Fruit fly (Drosophila melanogaster) whole organism, pupa: ENCODE results near the gene TTLL1B.
A peak's percentile ranks its signal among the peaks of the same experiment; 100 is the strongest.

Experiments
- CG10348 ChIP-seq: fragments of 200-800 bp; sonication (Bioruptor generic); IDR thresholded peaks from 2 replicates; pipeline ENCODE4 v1.3.6; 2022; ENCODE audit warnings: missing biosample characterization, missing genetic modification characterization
- CG12605 ChIP-seq: fragments of 200-800 bp; sonication (Bioruptor generic); IDR thresholded peaks from 2 replicates; pipeline ENCODE4 v1.3.6; 2022; ENCODE audit warnings: missing biosample characterization, missing genetic modification characterization
- CG13204 ChIP-seq: fragments of 200-800 bp; sonication (Bioruptor generic); optimal IDR thresholded peaks from 2 replicates; lab custom pipeline; 2018; ENCODE audit warnings: missing biosample characterization, mild to moderate bottlenecking, missing genetic modification characterization, moderate library complexity
- CG14655 ChIP-seq: fragments of 200-800 bp; sonication (Bioruptor generic); optimal IDR thresholded peaks from 3 replicates; lab custom pipeline; 2017; ENCODE audit warnings: mild to moderate bottlenecking, missing biosample characterization, missing genetic modification reagents, missing genetic modification characterization
- CG15710 ChIP-seq: fragments of 200-800 bp; sonication (Bioruptor generic); optimal IDR thresholded peaks from 2 replicates; lab custom pipeline; 2018; ENCODE audit warnings: missing biosample characterization, mild to moderate bottlenecking, missing genetic modification characterization, moderate library complexity
- CG17806 ChIP-seq: fragments of 200-800 bp; sonication (Bioruptor generic); optimal IDR thresholded peaks from 2 replicates; lab custom pipeline; 2018; ENCODE audit warnings: missing biosample characterization, mild to moderate bottlenecking, missing genetic modification characterization, moderate library complexity
- CG32121 ChIP-seq: fragments of 200-800 bp; sonication (Bioruptor generic); IDR thresholded peaks from 2 replicates; pipeline ENCODE4 v1.3.6; 2022; ENCODE audit warnings: missing biosample characterization, missing genetic modification characterization
- CG34367 ChIP-seq: fragments of 200-800 bp; sonication (Bioruptor generic); optimal IDR thresholded peaks from 2 replicates; lab custom pipeline; 2018; ENCODE audit warnings: missing biosample characterization, mild to moderate bottlenecking, missing genetic modification characterization
- CG4496 ChIP-seq: fragments of 200-800 bp; sonication (Bioruptor generic); IDR thresholded peaks from 3 replicates; pipeline ENCODE4 v1.3.6; 2022; ENCODE audit warnings: missing biosample characterization, missing genetic modification characterization
- CG8159 ChIP-seq: fragments of 200-800 bp; sonication (Bioruptor generic); optimal IDR thresholded peaks from 3 replicates; lab custom pipeline; 2018; ENCODE audit warnings: missing biosample characterization, mild to moderate bottlenecking, missing genetic modification characterization, moderate library complexity
- CG8301 ChIP-seq: fragments of 200-800 bp; sonication (Bioruptor generic); optimal IDR thresholded peaks from 2 replicates; lab custom pipeline; 2018; ENCODE audit warnings: missing biosample characterization, mild to moderate bottlenecking, missing genetic modification characterization
- CG9948 ChIP-seq: fragments of 200-800 bp; sonication (Bioruptor generic); optimal IDR thresholded peaks from 2 replicates; lab custom pipeline; 2018; ENCODE audit warnings: missing biosample characterization, mild to moderate bottlenecking, missing genetic modification characterization, moderate library complexity
- D1 ChIP-seq: fragments of 200-800 bp; sonication (Bioruptor generic); optimal IDR thresholded peaks from 2 replicates; lab custom pipeline; 2018; ENCODE audit warnings: missing biosample characterization, mild to moderate bottlenecking, missing genetic modification characterization, moderate library complexity
- EcR ChIP-seq: fragments of 200-800 bp; sonication (Bioruptor generic); optimal IDR thresholded peaks from 3 replicates; lab custom pipeline; 2019; ENCODE audit warnings: missing biosample characterization, missing genetic modification characterization, mild to moderate bottlenecking, moderate library complexity, missing genetic modification reagents
- Ets98B ChIP-seq: fragments of 200-800 bp; sonication (Bioruptor generic); IDR thresholded peaks from 2 replicates; pipeline ENCODE4 v1.3.6; 2022; ENCODE audit warnings: missing biosample characterization, missing genetic modification characterization
- Pif1A ChIP-seq: fragments of 200-800 bp; sonication (Bioruptor generic); optimal IDR thresholded peaks from 3 replicates; lab custom pipeline; 2016; ENCODE audit warnings: missing biosample characterization, missing genetic modification characterization
- Pif1B ChIP-seq: fragments of 200-800 bp; sonication (Bioruptor generic); optimal IDR thresholded peaks from 3 replicates; lab custom pipeline; 2016; ENCODE audit warnings: missing biosample characterization, missing genetic modification characterization
- Snoo ChIP-seq: fragments of 200-800 bp; sonication (Bioruptor generic); optimal IDR thresholded peaks from 3 replicates; lab custom pipeline; 2017; ENCODE audit warnings: missing biosample characterization, mild to moderate bottlenecking, missing genetic modification characterization, inconsistent platforms
- fd96Ca ChIP-seq: fragments of 200-800 bp; sonication (Bioruptor generic); IDR thresholded peaks from 3 replicates; pipeline ENCODE4 v1.3.6; 2022; ENCODE audit warnings: missing biosample characterization, missing genetic modification characterization
- gl ChIP-seq: fragments of 200-800 bp; sonication (Bioruptor generic); optimal IDR thresholded peaks from 2 replicates; lab custom pipeline; 2018; ENCODE audit warnings: missing biosample characterization, mild to moderate bottlenecking, missing genetic modification characterization
- rn ChIP-seq: fragments of 200-800 bp; sonication (Bioruptor generic); IDR thresholded peaks from 2 replicates; pipeline ENCODE4 v1.3.6; 2022; ENCODE audit warnings: missing biosample characterization, missing genetic modification characterization

The TTLL1B gene

DNA sequence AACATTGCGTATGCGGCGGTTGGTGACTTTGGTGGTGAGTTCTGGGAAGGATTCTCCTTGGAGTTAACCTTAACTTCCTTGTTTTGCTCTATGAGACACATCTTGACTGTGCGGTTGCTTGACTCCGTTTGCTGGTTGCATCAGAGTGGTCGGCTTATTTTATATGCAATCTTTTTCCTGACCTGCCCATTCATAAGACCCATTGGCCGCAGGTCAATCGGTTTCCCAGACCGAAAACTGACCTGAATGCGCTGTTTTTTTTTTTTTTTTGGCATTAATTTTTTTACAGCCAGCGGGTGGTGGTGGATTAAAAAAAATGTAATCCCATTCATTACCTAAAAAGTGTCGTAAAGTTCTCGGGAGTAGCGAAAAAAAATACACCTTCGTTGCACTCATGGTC is 13.4 kb upstream of the TTLL1B start, which contains the start of gene CG13716:
Gene CG13716, minus strand, starts transcription at position 101 of the 400 bp plus-strand sequence.
- TF ChIP-seq rn (GFP tag; lab: Robert Waterston, UW): no peak
- no peak for TF ChIP-seq EcR (GFP tag; lab: Kevin White, UChicago)
- TF ChIP-seq CG14655 (GFP tag; lab: Kevin White, UChicago): no peak
- no peak for TF ChIP-seq Pif1B
- no peak for TF ChIP-seq CG12605
- TF ChIP-seq CG17806 (tag; lab: Kevin White, UChicago): no peak
- no peak for TF ChIP-seq CG32121
- TF ChIP-seq CG34367 (tag; lab: Kevin White, UChicago): no peak
- TF ChIP-seq CG8301 (tag; lab: Kevin White, UChicago): no peak
- no peak for TF ChIP-seq CG13204 (GFP tag; lab: Kevin White, UChicago)
- no peak for TF ChIP-seq fd96Ca (GFP tag; lab: Robert Waterston, UW)
- no peak for TF ChIP-seq gl (tag; lab: Kevin White, UChicago)
- TF ChIP-seq CG15710 (tag; lab: Kevin White, UChicago): no peak
- no peak for TF ChIP-seq Pif1A

DNA sequence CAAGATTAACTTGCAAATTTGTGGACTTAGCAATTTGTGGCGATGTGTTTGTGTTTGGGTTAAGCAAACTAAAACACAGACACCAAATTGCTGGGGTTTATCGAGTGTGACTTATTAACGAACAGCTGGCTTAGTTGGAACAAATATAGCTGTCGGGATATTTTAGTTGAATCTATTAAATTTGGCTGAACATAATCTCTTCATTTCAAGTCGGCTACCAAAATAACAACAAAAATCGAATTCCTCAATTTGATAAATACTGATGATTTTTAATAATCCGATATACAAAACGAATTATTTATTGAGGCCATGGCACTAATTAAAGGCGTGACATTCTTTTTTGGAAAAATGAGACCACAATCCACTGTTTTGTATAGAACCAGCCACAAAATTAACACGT is 19.2 kb downstream of the TTLL1B start, which contains the start of gene CG32236:
Gene CG32236, minus strand, starts transcription at position 101 of the 400 bp plus-strand sequence.
- TF ChIP-seq CG34367 (tag; lab: Kevin White, UChicago) (no peak), gl (tag; lab: Kevin White, UChicago) (no peak), CG15710 (tag; lab: Kevin White, UChicago) (no peak), CG12605 (no peak), fd96Ca (GFP tag; lab: Robert Waterston, UW) (no peak), CG8159 (tag; lab: Kevin White, UChicago) (no peak), CG10348 (no peak), CG32121 (no peak), CG8301 (tag; lab: Kevin White, UChicago) (no peak), Pif1B (no peak), CG14655 (GFP tag; lab: Kevin White, UChicago) (no peak), CG13204 (GFP tag; lab: Kevin White, UChicago) (no peak), EcR (GFP tag; lab: Kevin White, UChicago) (no peak), rn (GFP tag; lab: Robert Waterston, UW) (no peak), Ets98B (GFP tag; lab: Robert Waterston, UW) (no peak), CG17806 (tag; lab: Kevin White, UChicago) (no peak), Pif1A (no peak), CG9948 (tag; lab: Kevin White, UChicago) (no peak), D1 (tag; lab: Kevin White, UChicago) (no peak), Snoo (tag; lab: Kevin White, UChicago) (no peak)

DNA sequence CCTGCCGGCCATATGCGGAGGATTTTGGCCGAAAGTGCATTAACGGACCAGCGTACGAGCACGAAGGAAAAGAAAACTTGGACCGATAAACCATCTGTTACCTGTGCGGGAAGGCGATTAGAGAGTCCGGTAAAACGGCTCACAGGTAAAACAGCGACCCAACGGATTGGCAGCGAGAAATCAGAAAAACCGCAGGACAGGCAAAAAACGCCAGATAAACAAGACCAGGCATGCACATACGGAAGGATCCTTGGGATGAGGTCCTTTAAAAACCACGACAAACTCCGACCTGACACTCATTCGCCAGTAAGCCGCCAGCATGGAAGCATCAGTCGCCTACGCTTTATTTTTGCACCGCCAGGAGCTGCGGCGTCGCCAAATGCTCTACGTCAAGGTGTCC is 29.5 kb downstream of the TTLL1B start, which contains the start of gene CG34266:
Gene CG34266, plus strand, starts transcription at position 301 of the 400 bp plus-strand sequence.
- TF ChIP-seq CG8159 (tag; lab: Kevin White, UChicago) (no peak), CG12605 (no peak), CG9948 (tag; lab: Kevin White, UChicago) (no peak), fd96Ca (GFP tag; lab: Robert Waterston, UW) (no peak), Snoo (tag; lab: Kevin White, UChicago) (no peak), CG15710 (tag; lab: Kevin White, UChicago) (no peak), CG8301 (tag; lab: Kevin White, UChicago) (no peak), EcR (GFP tag; lab: Kevin White, UChicago) (no peak), CG4496 (GFP tag; lab: Robert Waterston, UW) (no peak), CG14655 (GFP tag; lab: Kevin White, UChicago) (no peak), Pif1B (no peak), Ets98B (GFP tag; lab: Robert Waterston, UW) (no peak), Pif1A (no peak)
- TF ChIP-seq, all 21 proteins: peak for 0

DNA sequence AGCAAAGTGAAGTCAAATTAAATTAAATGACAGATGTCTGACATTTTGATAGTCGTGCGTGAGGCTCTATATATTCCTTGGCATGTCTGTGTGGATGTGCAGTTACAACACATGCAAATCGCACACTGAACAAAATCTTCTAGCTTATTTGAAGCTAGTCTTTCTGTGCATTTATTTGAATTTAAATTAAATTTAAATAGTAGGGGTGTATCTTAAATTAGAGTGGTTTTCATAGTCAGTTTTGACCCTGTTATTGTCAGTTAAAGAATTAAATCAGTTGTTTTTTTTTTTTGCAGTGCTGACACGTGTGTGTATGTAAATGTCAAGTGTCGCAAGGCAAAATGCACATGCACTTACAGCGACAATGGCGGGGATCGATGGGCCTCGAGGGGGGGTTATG is 31.0 kb downstream of the TTLL1B start:
- TF ChIP-seq CG17806 (tag; lab: Kevin White, UChicago): no peak
- no peak for TF ChIP-seq Ets98B (GFP tag; lab: Robert Waterston, UW)
- TF ChIP-seq CG34367 (tag; lab: Kevin White, UChicago): no peak
- TF ChIP-seq CG4496 (GFP tag; lab: Robert Waterston, UW): peak; percentile 53; the same call in 1 of the 3 replicates
- peak; percentile 41 for TF ChIP-seq CG8301 (tag; lab: Kevin White, UChicago)
- TF ChIP-seq CG8159 (tag; lab: Kevin White, UChicago): peak; percentile 60
- peak; percentile 53 for TF ChIP-seq CG14655 (GFP tag; lab: Kevin White, UChicago)
- no peak for TF ChIP-seq CG32121
- TF ChIP-seq Pif1B: no peak
- TF ChIP-seq CG9948 (tag; lab: Kevin White, UChicago): no peak
- TF ChIP-seq CG10348: no peak
- TF ChIP-seq D1 (tag; lab: Kevin White, UChicago): no peak
- TF ChIP-seq gl (tag; lab: Kevin White, UChicago): no peak
- TF ChIP-seq CG12605: no peak
- TF ChIP-seq Snoo (tag; lab: Kevin White, UChicago): no peak
- no peak for TF ChIP-seq fd96Ca (GFP tag; lab: Robert Waterston, UW)
- no peak for TF ChIP-seq CG15710 (tag; lab: Kevin White, UChicago)
- TF ChIP-seq EcR (GFP tag; lab: Kevin White, UChicago): no peak
- TF ChIP-seq CG13204 (GFP tag; lab: Kevin White, UChicago): no peak
- no peak for TF ChIP-seq rn (GFP tag; lab: Robert Waterston, UW)
- TF ChIP-seq Pif1A: peak; percentile 19

DNA sequence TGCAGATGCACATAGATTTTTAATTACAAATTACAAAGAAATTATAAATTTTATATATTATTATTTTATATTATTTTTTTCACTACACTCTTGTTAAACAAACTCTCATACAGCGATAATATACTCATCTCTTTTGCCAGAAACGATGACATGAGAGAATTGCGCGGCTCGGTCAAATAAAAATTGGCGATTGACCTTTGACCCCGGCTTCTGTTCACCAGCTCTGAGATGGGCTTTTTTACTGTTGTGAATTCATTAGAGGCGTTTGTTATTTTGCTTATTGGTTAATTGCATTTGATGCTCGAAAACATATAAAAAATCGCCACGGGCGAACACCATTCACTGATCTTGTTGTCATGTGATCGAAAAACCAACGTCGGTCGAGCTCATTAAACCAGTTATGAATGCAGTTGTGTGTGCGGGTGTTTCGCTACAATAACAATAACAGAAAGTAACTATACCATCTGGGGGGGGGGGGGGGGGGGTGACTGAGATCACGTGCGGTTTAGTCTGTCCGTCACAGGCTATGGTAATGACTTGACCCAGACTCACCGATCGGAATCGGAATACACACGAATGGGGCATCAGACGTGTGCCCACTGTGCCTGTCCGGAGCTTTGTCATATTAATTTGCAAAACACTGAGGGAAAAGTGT is 36.7 kb downstream of the TTLL1B start:
- TF ChIP-seq Ets98B (GFP tag; lab: Robert Waterston, UW): no peak
- TF ChIP-seq CG10348: 0 out of 2 replicates have a peak, but pooled peaks have one; percentile 19
- TF ChIP-seq, all 21 proteins: peak for 1
